Worm (Caenorhabditis elegans): Measurements from ENCODE around the gene nlp-30.

nlp-30 gene

DNA sequence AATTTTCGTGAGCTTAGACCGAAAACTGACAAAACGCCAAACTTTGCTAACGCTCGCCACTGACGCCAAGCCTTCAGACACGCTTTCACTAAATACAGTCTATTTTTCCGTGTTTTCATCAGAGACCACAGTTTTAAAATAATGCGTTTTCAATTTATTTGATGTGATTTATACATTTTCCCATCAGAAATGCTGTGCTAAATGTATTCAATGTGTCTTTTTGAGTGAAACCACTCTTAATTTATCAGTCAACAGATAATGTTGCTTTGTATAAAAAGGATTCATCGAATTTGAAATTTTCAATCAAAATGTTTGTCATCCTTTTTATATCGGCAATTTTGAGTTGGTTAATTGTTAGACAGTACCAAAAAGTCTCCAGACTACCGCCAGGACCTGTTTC lies 49.5 kb downstream of the nlp-30 start, which contains the start of gene cyp-35A4:
TSS of gene cyp-35A4 (plus strand) at position 301 of the 400 bp plus-strand sequence.
- no peak for TF ChIP-seq ztf-23 (GFP tag; IDR thresholded peaks at IDR 0.05)
- no peak for TF ChIP-seq T22C8.4 (GFP tag; IDR thresholded peaks at IDR 0.05)
- TF ChIP-seq ref-1 (GFP tag; conservative IDR thresholded peaks at IDR 0.05) = no peak
- no peak for TF ChIP-seq tab-1 (GFP tag; IDR thresholded peaks at IDR 0.05)
- no peak for TF ChIP-seq klf-2 (GFP tag; conservative IDR thresholded peaks at IDR 0.05)
- no peak for TF ChIP-seq med-1 (GFP tag; optimal IDR thresholded peaks at IDR 0.05; ENCODE audit: insufficient read depth)
- no peak for TF ChIP-seq cog-1 (tag; optimal IDR thresholded peaks at IDR 0.05)
- no peak for TF ChIP-seq flt-1 (GFP tag; IDR thresholded peaks at IDR 0.05)
- no peak for TF ChIP-seq ztf-29 (GFP tag; IDR thresholded peaks at IDR 0.05)

Data from whole organism, midembryonic.